Worm (Caenorhabditis elegans) whole organism, L1 larva: ENCODE results near the gene F58F9.9.
"Not testable (repeated sequence)": the region's sequence is repeated elsewhere in the genome, so short reads cannot be mapped to it uniquely, and the experiment has no call there.

Experiments
- C04F5.9 ChIP-seq: sonication (generic microtip); optimal IDR thresholded peaks from 2 replicates; lab custom pipeline; 2016; ENCODE audit warnings: missing genetic modification characterization, missing compliant biosample characterization
- C34B4.2 ChIP-seq: sonication (generic microtip); optimal IDR thresholded peaks from 2 replicates; lab custom pipeline; 2017; ENCODE audit warnings: mild to moderate bottlenecking, missing genetic modification characterization, missing compliant biosample characterization
- Y116A8C.19 ChIP-seq: sonication (generic microtip); optimal IDR thresholded peaks from 2 replicates; lab custom pipeline; 2016; ENCODE audit warnings: missing compliant biosample characterization, missing genetic modification characterization, borderline replicate concordance
- ceh-82 ChIP-seq, 3 experiments: fragments of 150-350 bp in 1 of 3; sonication (generic microtip) in 2 of 3; optimal IDR thresholded peaks; 2 replicates each; lab custom pipeline; 2014 to 2017; ENCODE audit warnings: missing biosample characterization in 3 of 3, missing genetic modification characterization in 3 of 3
- ceh-88 ChIP-seq: fragments of 200-800 bp; sonication (Bioruptor generic); IDR thresholded peaks from 2 replicates; pipeline ENCODE4 v1.3.6; 2022; ENCODE audit warnings: missing genetic modification characterization, missing compliant biosample characterization
- dpl-1 ChIP-seq, 3 experiments: fragments of 150-350 bp in 2 of 3; sonication (generic microtip) in 1 of 3; optimal IDR thresholded peaks; 2 replicates each; lab custom pipeline; 2014 to 2017; ENCODE audit warnings: missing biosample characterization in 3 of 3, missing genetic modification characterization in 3 of 3, missing genetic modification reagents in 3 of 3
- dsc-1 ChIP-seq: sonication (generic microtip); optimal IDR thresholded peaks from 2 replicates; lab custom pipeline; 2016; ENCODE audit warnings: mild to moderate bottlenecking, missing genetic modification characterization, missing compliant biosample characterization
- efl-3 ChIP-seq: fragments of 200-800 bp; sonication (Bioruptor generic); optimal IDR thresholded peaks from 2 replicates; lab custom pipeline; 2018; ENCODE audit warnings: mild to moderate bottlenecking, missing genetic modification characterization, missing compliant biosample characterization
- egl-13 ChIP-seq: sonication (generic microtip); optimal IDR thresholded peaks from 2 replicates; lab custom pipeline; 2016; ENCODE audit warnings: missing genotype, missing genetic modification reagents, missing genetic modification characterization, missing compliant biosample characterization
- egl-27 ChIP-seq, 2 experiments: fragments of 150-350 bp in 1 of 2; sonication (generic microtip); optimal IDR thresholded peaks; 3 replicates each; lab custom pipeline; 2017 to 2018; ENCODE audit warnings: missing biosample characterization in 2 of 2, missing genetic modification characterization in 2 of 2, missing genetic modification reagents in 2 of 2
- elt-3 ChIP-seq, 6 experiments: fragments of 150-350 bp in 1 of 6; sonication (generic microtip); optimal IDR thresholded peaks; 2 replicates each; lab custom pipeline; 2017 to 2018; ENCODE audit warnings: missing biosample characterization in 6 of 6, missing genetic modification characterization in 6 of 6, inconsistent platforms in 1 of 6
- fkh-8 ChIP-seq: sonication (generic microtip); optimal IDR thresholded peaks from 2 replicates; lab custom pipeline; 2016; ENCODE audit warnings: mild to moderate bottlenecking, missing genetic modification characterization, missing compliant biosample characterization
- fos-1 ChIP-seq: fragments of 150-350 bp; optimal IDR thresholded peaks from 2 replicates; lab custom pipeline; 2014; ENCODE audit warnings: missing biosample characterization, missing genetic modification characterization
- hpl-2 ChIP-seq: fragments of 150-350 bp; optimal IDR thresholded peaks from 2 replicates; lab custom pipeline; 2014; ENCODE audit warnings: missing biosample characterization, missing genetic modification reagents, missing genetic modification characterization
- lin-13 ChIP-seq: fragments of 150-350 bp; optimal IDR thresholded peaks from 2 replicates; lab custom pipeline; 2014; ENCODE audit warnings: missing biosample characterization, missing genetic modification reagents, missing genetic modification characterization
- lin-14 ChIP-seq: fragments of 200-800 bp; sonication (Bioruptor generic); optimal IDR thresholded peaks from 2 replicates; lab custom pipeline; 2018; ENCODE audit warnings: mild to moderate bottlenecking, missing genetic modification characterization, moderate library complexity, missing compliant biosample characterization
- lin-35 ChIP-seq, 2 experiments: fragments of 150-350 bp; optimal IDR thresholded peaks; 2 replicates each; lab custom pipeline; 2014; ENCODE audit warnings: missing biosample characterization in 2 of 2, missing genetic modification characterization in 2 of 2, missing genetic modification reagents in 2 of 2
- nhr-11 ChIP-seq: fragments of 150-350 bp; optimal IDR thresholded peaks from 2 replicates; lab custom pipeline; 2014; ENCODE audit warnings: missing biosample characterization, missing genetic modification characterization
- nhr-12 ChIP-seq: sonication (generic microtip); optimal IDR thresholded peaks from 2 replicates; lab custom pipeline; 2017; ENCODE audit warnings: missing biosample characterization, missing genetic modification characterization
- nhr-28 ChIP-seq: fragments of 150-350 bp; optimal IDR thresholded peaks from 2 replicates; lab custom pipeline; 2014; ENCODE audit warnings: missing biosample characterization, missing genetic modification characterization
- nhr-47 ChIP-seq: sonication (generic microtip); optimal IDR thresholded peaks from 2 replicates; lab custom pipeline; 2016; ENCODE audit warnings: mild to moderate bottlenecking, missing genetic modification characterization, moderate library complexity, missing compliant biosample characterization
- nhr-71 ChIP-seq: sonication (generic microtip); optimal IDR thresholded peaks from 2 replicates; lab custom pipeline; 2016; ENCODE audit warnings: mild to moderate bottlenecking, missing genetic modification characterization, moderate library complexity, missing compliant biosample characterization
- nhr-90 ChIP-seq: sonication (generic microtip); optimal IDR thresholded peaks from 2 replicates; lab custom pipeline; 2016; ENCODE audit warnings: mild to moderate bottlenecking, missing genetic modification characterization, missing compliant biosample characterization; ENCODE audit not compliant: poor library complexity
- pax-3 ChIP-seq: fragments of 200-800 bp; sonication (Bioruptor generic); optimal IDR thresholded peaks from 2 replicates; lab custom pipeline; 2018; ENCODE audit warnings: mild to moderate bottlenecking, missing genetic modification characterization, moderate library complexity, missing compliant biosample characterization
- pqm-1 ChIP-seq: sonication (generic microtip); optimal IDR thresholded peaks from 3 replicates; lab custom pipeline; 2017; ENCODE audit warnings: missing biosample characterization, missing genetic modification characterization
- rnt-1 ChIP-seq: sonication (generic microtip); optimal IDR thresholded peaks from 2 replicates; lab custom pipeline; 2016; ENCODE audit warnings: mild to moderate bottlenecking, missing genetic modification characterization, moderate library complexity, missing compliant biosample characterization
- snpc-4 ChIP-seq: fragments of 150-350 bp; optimal IDR thresholded peaks from 2 replicates; lab custom pipeline; 2014; ENCODE audit warnings: missing biosample characterization, missing genetic modification characterization
- snu-23 ChIP-seq: sonication (generic microtip); optimal IDR thresholded peaks from 2 replicates; lab custom pipeline; 2016; ENCODE audit warnings: missing genetic modification characterization, missing compliant biosample characterization
- sox-4 ChIP-seq: sonication (generic microtip); optimal IDR thresholded peaks from 2 replicates; lab custom pipeline; 2016; ENCODE audit warnings: missing genetic modification characterization, missing compliant biosample characterization
- sup-37 ChIP-seq: fragments of 200-800 bp; sonication (Bioruptor generic); optimal IDR thresholded peaks from 2 replicates; lab custom pipeline; 2018; ENCODE audit warnings: mild to moderate bottlenecking, missing genetic modification characterization, missing compliant biosample characterization
- swsn-7 ChIP-seq: sonication (generic microtip); optimal IDR thresholded peaks from 2 replicates; lab custom pipeline; 2016; ENCODE audit warnings: missing genetic modification characterization, missing compliant biosample characterization
- unc-30 ChIP-seq: sonication (generic microtip); optimal IDR thresholded peaks from 2 replicates; lab custom pipeline; 2017; ENCODE audit warnings: missing biosample characterization, missing genetic modification characterization
- unc-86 ChIP-seq: sonication (generic microtip); optimal IDR thresholded peaks from 2 replicates; lab custom pipeline; 2016; ENCODE audit warnings: missing genetic modification characterization, missing compliant biosample characterization
- vab-15 ChIP-seq: sonication (generic microtip); optimal IDR thresholded peaks from 2 replicates; lab custom pipeline; 2017; ENCODE audit warnings: missing genotype, mild to moderate bottlenecking, missing genetic modification characterization, missing compliant biosample characterization
- zag-1 ChIP-seq: fragments of 150-350 bp; optimal IDR thresholded peaks from 2 replicates; lab custom pipeline; 2014; ENCODE audit warnings: missing biosample characterization, missing genetic modification characterization

The F58F9.9 gene

ce11 chrIV:6249591-6249990 is 9.5 kb downstream of the F58F9.9 start, which contains the start of gene F58F9.1:
TSS of gene F58F9.1 (plus strand) at chrIV:6249841.
- TF ChIP-seq lin-14 (GFP tag; lab: Kevin White, UChicago) (peak; percentile 64), dsc-1 (peak; percentile 37), nhr-47 (tag; lab: Kevin White, UChicago) (peak; percentile 29), egl-13 (tag; lab: Kevin White, UChicago) (peak; percentile 9), nhr-90 (tag; lab: Kevin White, UChicago) (no peak), zag-1 (tag; lab: Kevin White, UChicago) (no peak), swsn-7 (tag; lab: Kevin White, UChicago) (peak; percentile 4), egl-27 (tag; optimal IDR thresholded peaks at IDR 0.05; lab: Kevin White, UChicago) (no peak), sup-37 (no peak)
- TF ChIP-seq, all 84 proteins: peak for 5

ce11 chrIV:6253000-6253399 is 12.9 kb downstream of the F58F9.9 start, which contains the start of gene T13A10.2:
TSS of gene T13A10.2 (plus strand) at chrIV:6253300.
- TF ChIP-seq lin-35 (GFP tag; optimal IDR thresholded peaks at IDR 0.05; lab: Kevin White, UChicago); nhr-11 (tag; lab: Kevin White, UChicago); Y116A8C.19 (tag; lab: Kevin White, UChicago): not testable (repeated sequence)

- TF ChIP-seq nhr-71 (tag; lab: Kevin White, UChicago) = no peak
- no peak for TF ChIP-seq C04F5.9
- TF ChIP-seq sox-4 (tag; lab: Kevin White, UChicago) = no peak
- TF ChIP-seq dpl-1 (GFP tag; optimal IDR thresholded peaks at IDR 0.05; lab: Kevin White, UChicago) = no peak
- no peak for TF ChIP-seq hpl-2 (GFP tag; lab: Kevin White, UChicago)
- no peak for TF ChIP-seq lin-13 (GFP tag; lab: Kevin White, UChicago)
- TF ChIP-seq fkh-8 = no peak
- TF ChIP-seq unc-30 = no peak
- no peak for TF ChIP-seq ceh-88
- no peak for TF ChIP-seq nhr-28 (tag; lab: Kevin White, UChicago)
- TF ChIP-seq fos-1 (tag; lab: Kevin White, UChicago) = no peak
- no peak for TF ChIP-seq unc-86
- TF ChIP-seq, all 84 proteins: peak for 0
These were observed 14.5 kb downstream of the F58F9.9 start, which contains the start of gene T13A10.64 for ce11 chrIV:6254635-6255034. TSS of gene T13A10.64 (plus strand) at chrIV:6254935.

ce11 chrIV:6258967-6259366 is 18.9 kb downstream of the F58F9.9 start:
- TF ChIP-seq efl-3 (no peak), C34B4.2 (tag; lab: Kevin White, UChicago) (no peak), rnt-1 (tag; lab: Kevin White, UChicago) (no peak), ceh-82 (tag; optimal IDR thresholded peaks at IDR 0.05; lab: Kevin White, UChicago) (no peak), snpc-4 (tag; lab: Kevin White, UChicago) (no peak), nhr-12 (tag; lab: Kevin White, UChicago) (no peak), sup-37 (no peak), hpl-2 (GFP tag; lab: Kevin White, UChicago) (no peak), ceh-88 (no peak), pax-3 (tag; lab: Kevin White, UChicago) (no peak), pqm-1 (tag; lab: Kevin White, UChicago) (no peak)

ce11 chrIV:6259732-6260131 is 19.6 kb downstream of the F58F9.9 start, which contains the start of gene nlp-16:
TSS of gene nlp-16 (minus strand) at chrIV:6259832.
- TF ChIP-seq snu-23 (no peak), vab-15 (no peak), elt-3 (tag; optimal IDR thresholded peaks at IDR 0.05; lab: Kevin White, UChicago) (no peak), Y116A8C.19 (tag; lab: Kevin White, UChicago) (no peak), dpl-1 (GFP tag; optimal IDR thresholded peaks at IDR 0.05; lab: Kevin White, UChicago) (no peak)
